Worm (Caenorhabditis elegans) whole organism, L2 larva: Measurements from ENCODE around the gene nta-1.

Source experiments
- aly-2 ChIP-seq: fragments of 150-350 bp; optimal IDR thresholded peaks from 2 replicates; lab custom pipeline; 2014; ENCODE audit warnings: missing biosample characterization, missing genetic modification characterization
- ceh-82 ChIP-seq: fragments of 150-350 bp; optimal IDR thresholded peaks from 2 replicates; lab custom pipeline; 2014; ENCODE audit warnings: missing biosample characterization, missing genetic modification characterization
- egl-27 ChIP-seq: sonication (generic microtip); optimal IDR thresholded peaks from 3 replicates; lab custom pipeline; 2017; ENCODE audit warnings: missing biosample characterization, missing genetic modification reagents, missing genetic modification characterization
- lin-13 ChIP-seq: fragments of 150-350 bp; optimal IDR thresholded peaks from 2 replicates; lab custom pipeline; 2014; ENCODE audit warnings: missing biosample characterization, missing genetic modification reagents, missing genetic modification characterization
- lin-39 ChIP-seq: fragments of 150-350 bp; optimal IDR thresholded peaks from 2 replicates; lab custom pipeline; 2014; ENCODE audit warnings: missing biosample characterization, missing genetic modification reagents, missing genetic modification characterization
- mdl-1 ChIP-seq, 2 experiments: fragments of 150-350 bp in 1 of 2; sonication (generic microtip) in 1 of 2; optimal IDR thresholded peaks; 2 replicates each; lab custom pipeline; 2017; ENCODE audit warnings: missing biosample characterization in 2 of 2, missing genetic modification characterization in 2 of 2
- nhr-10 ChIP-seq: sonication (generic microtip); optimal IDR thresholded peaks from 2 replicates; lab custom pipeline; 2017; ENCODE audit warnings: missing biosample characterization, missing genetic modification characterization
- nhr-237 ChIP-seq: fragments of 150-350 bp; optimal IDR thresholded peaks from 2 replicates; lab custom pipeline; 2014; ENCODE audit warnings: missing biosample characterization, missing genetic modification characterization
- nhr-25 ChIP-seq: fragments of 150-350 bp; sonication (generic microtip); optimal IDR thresholded peaks from 3 replicates; lab custom pipeline; 2014; ENCODE audit warnings: missing biosample characterization, missing genetic modification characterization
- skn-1 ChIP-seq: sonication (generic microtip); optimal IDR thresholded peaks from 2 replicates; lab custom pipeline; 2017; ENCODE audit warnings: missing biosample characterization, missing genetic modification characterization
- snpc-4 ChIP-seq: fragments of 150-350 bp; optimal IDR thresholded peaks from 2 replicates; lab custom pipeline; 2014; ENCODE audit warnings: missing biosample characterization, missing genetic modification characterization
- unc-39 ChIP-seq: fragments of 150-350 bp; optimal IDR thresholded peaks from 2 replicates; lab custom pipeline; 2014; ENCODE audit warnings: missing biosample characterization, missing genetic modification characterization
- ztf-1 ChIP-seq: fragments of 200-800 bp; sonication (Bioruptor generic); conservative IDR thresholded peaks from 2 replicates; pipeline ENCODE4 v1.3.6; 2022; ENCODE audit warnings: missing genetic modification characterization, missing compliant biosample characterization
- ztf-11 ChIP-seq: sonication (generic microtip); optimal IDR thresholded peaks from 2 replicates; lab custom pipeline; 2017; ENCODE audit warnings: missing biosample characterization, missing genetic modification characterization

DNA sequence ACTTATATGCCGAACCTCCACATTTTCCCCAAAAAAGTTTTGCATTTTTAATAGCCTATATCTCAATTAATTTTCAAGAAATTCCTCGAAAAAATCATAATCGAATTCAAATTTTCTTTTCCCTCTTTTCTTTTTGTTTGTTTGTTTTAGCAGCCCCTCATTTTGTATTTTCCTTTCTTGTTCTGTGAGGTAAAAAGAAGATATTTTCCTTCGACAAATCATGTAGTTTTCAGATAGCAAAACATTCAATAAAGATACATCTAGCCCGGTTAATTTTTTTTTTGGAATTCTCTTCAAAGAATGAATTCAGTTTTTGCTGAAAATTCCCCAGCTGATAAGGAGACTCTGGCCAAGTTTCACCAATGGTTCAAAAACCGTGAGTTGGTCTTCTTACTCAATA, 32.1 kb upstream of the nta-1 start, which contains the start of gene T24E12.3:
- TF ChIP-seq nhr-10 (no peak), nhr-25 (no peak), snpc-4 (no peak), ztf-1 (no peak), ceh-82 (tag; lab: Kevin White, UChicago) (no peak), aly-2 (no peak), lin-39 (no peak), egl-27 (tag; lab: Kevin White, UChicago) (no peak), mdl-1 (tag; optimal IDR thresholded peaks at IDR 0.05; lab: Kevin White, UChicago) (no peak), lin-13 (no peak), ztf-11 (tag; lab: Kevin White, UChicago) (no peak), unc-39 (no peak), nhr-237 (tag; lab: Kevin White, UChicago) (no peak), skn-1 (tag; lab: Kevin White, UChicago) (no peak)
